Worm (Caenorhabditis elegans): ENCODE measurements around the gene Y39A3B.7.

The Y39A3B.7 gene

ce11 chrIII:1950236-1950635 is 34.5 kb downstream of the Y39A3B.7 start, which contains the start of the genes polh-1 and rps-22 (continued):
- TF ChIP-seq ets-4 (tag; optimal IDR thresholded peaks at IDR 0.05) (peak; percentile 20), eyg-1 (tag; optimal IDR thresholded peaks at IDR 0.05) (no peak), pqm-1 (tag; optimal IDR thresholded peaks at IDR 0.05) (no peak), fkh-10 (GFP tag; optimal IDR thresholded peaks at IDR 0.05) (no peak), elt-4 (tag; optimal IDR thresholded peaks at IDR 0.05) (no peak), hlh-8 (tag; optimal IDR thresholded peaks at IDR 0.05) (no peak), ceh-18 (tag; optimal IDR thresholded peaks at IDR 0.05) (peak; percentile 82), unc-55 (GFP tag; optimal IDR thresholded peaks at IDR 0.05) (no peak), ceh-31 (tag; optimal IDR thresholded peaks at IDR 0.05) (peak; percentile 79), tbx-7 (tag; optimal IDR thresholded peaks at IDR 0.05) (no peak), ceh-22 (tag; optimal IDR thresholded peaks at IDR 0.05) (no peak), mec-3 (tag; optimal IDR thresholded peaks at IDR 0.05; ENCODE audit: borderline replicate concordance) (no peak), ceh-9 (tag; optimal IDR thresholded peaks at IDR 0.05) (no peak), ahr-1 (tag; optimal IDR thresholded peaks at IDR 0.05) (no peak), K02D7.2 (tag; optimal IDR thresholded peaks at IDR 0.05) (no peak), nhr-232 (tag; optimal IDR thresholded peaks at IDR 0.05) (no peak), hlh-13 (GFP tag; optimal IDR thresholded peaks at IDR 0.05) (no peak), K09A11.1 (tag; optimal IDR thresholded peaks at IDR 0.05; ENCODE audit: insufficient read depth) (no peak), ceh-34 (tag; optimal IDR thresholded peaks at IDR 0.05) (peak; percentile 42), C08G9.2 (tag; optimal IDR thresholded peaks at IDR 0.05) (no peak), sdc-2 (tag; optimal IDR thresholded peaks at IDR 0.05) (no peak), F13H6.1 (tag; optimal IDR thresholded peaks at IDR 0.05) (no peak), ceh-30 (tag; optimal IDR thresholded peaks at IDR 0.05) (no peak), tbx-2 (tag; optimal IDR thresholded peaks at IDR 0.05) (peak; percentile 55), dmd-4 (tag; optimal IDR thresholded peaks at IDR 0.05; ENCODE audit: borderline replicate concordance) (no peak), ztf-16 (tag; optimal IDR thresholded peaks at IDR 0.05) (peak; percentile 22), odd-2 (tag; optimal IDR thresholded peaks at IDR 0.05) (no peak), fax-1 (tag; optimal IDR thresholded peaks at IDR 0.05) (no peak), ceh-19 (GFP tag; optimal IDR thresholded peaks at IDR 0.05) (no peak), ceh-14 (tag; optimal IDR thresholded peaks at IDR 0.05) (no peak), rnt-1 (tag; optimal IDR thresholded peaks at IDR 0.05) (peak; percentile 38)

DNA sequence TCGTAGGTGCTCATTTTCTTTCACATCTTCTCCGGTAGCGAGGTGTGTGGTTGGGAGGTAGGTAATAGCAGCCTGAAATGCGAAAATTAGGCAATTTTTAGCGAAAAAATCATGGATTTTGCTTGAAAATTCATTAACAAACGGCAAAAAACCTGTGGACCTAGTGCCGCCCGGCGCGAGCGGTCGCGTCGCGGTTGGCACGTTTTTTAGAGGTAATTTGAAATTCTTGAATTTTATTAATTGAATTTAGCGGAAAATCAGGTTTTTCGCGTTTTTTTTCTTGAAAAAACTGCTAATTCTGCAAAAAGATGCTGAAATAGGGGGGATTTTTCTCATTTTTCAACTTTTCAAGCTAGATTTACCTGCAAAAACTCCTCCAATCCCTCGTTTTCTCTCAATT is 35.4 kb downstream of the Y39A3B.7 start:
- TF ChIP-seq Y22D7AL.16 (tag; optimal IDR thresholded peaks at IDR 0.05) (no peak), hlh-13 (GFP tag; optimal IDR thresholded peaks at IDR 0.05) (no peak), mec-3 (tag; optimal IDR thresholded peaks at IDR 0.05; ENCODE audit: borderline replicate concordance) (no peak), fkh-10 (GFP tag; optimal IDR thresholded peaks at IDR 0.05) (no peak), ceh-14 (tag; optimal IDR thresholded peaks at IDR 0.05) (no peak), ama-1 (optimal IDR thresholded peaks at IDR 0.05) (no peak), nhr-232 (tag; optimal IDR thresholded peaks at IDR 0.05) (no peak), che-1 (tag; optimal IDR thresholded peaks at IDR 0.05) (no peak), unc-42 (tag; optimal IDR thresholded peaks at IDR 0.05) (no peak), ceh-9 (tag; optimal IDR thresholded peaks at IDR 0.05) (no peak), madf-2 (tag; optimal IDR thresholded peaks at IDR 0.05) (no peak), lin-11 (tag; optimal IDR thresholded peaks at IDR 0.05) (no peak), sox-2 (GFP tag; IDR thresholded peaks at IDR 0.05) (no peak)

ce11 chrIII:1947851-1948250 is 36.9 kb downstream of the Y39A3B.7 start:
- TF ChIP-seq ceh-19 (GFP tag; optimal IDR thresholded peaks at IDR 0.05): no peak
- TF ChIP-seq ceh-45 (GFP tag; IDR thresholded peaks at IDR 0.05): no peak
- no peak for TF ChIP-seq unc-55 (GFP tag; optimal IDR thresholded peaks at IDR 0.05)
- TF ChIP-seq fkh-10 (GFP tag; optimal IDR thresholded peaks at IDR 0.05): no peak
- no peak for TF ChIP-seq sox-4 (tag; optimal IDR thresholded peaks at IDR 0.05)
- TF ChIP-seq C08G9.2 (tag; optimal IDR thresholded peaks at IDR 0.05): no peak
- no peak for TF ChIP-seq ets-4 (tag; optimal IDR thresholded peaks at IDR 0.05)
- TF ChIP-seq sox-2 (GFP tag; IDR thresholded peaks at IDR 0.05): no peak
- TF ChIP-seq pag-3 (tag; optimal IDR thresholded peaks at IDR 0.05; ENCODE audit: borderline replicate concordance): no peak
- no peak for TF ChIP-seq T23F11.4 (GFP tag; optimal IDR thresholded peaks at IDR 0.05)
- no peak for TF ChIP-seq elt-4 (tag; optimal IDR thresholded peaks at IDR 0.05)
- no peak for TF ChIP-seq hlh-15 (tag; optimal IDR thresholded peaks at IDR 0.05)
- TF ChIP-seq pha-4 (tag; optimal IDR thresholded peaks at IDR 0.05): no peak
- no peak for TF ChIP-seq hlh-8 (tag; optimal IDR thresholded peaks at IDR 0.05)
- TF ChIP-seq mec-3 (tag; optimal IDR thresholded peaks at IDR 0.05; ENCODE audit: borderline replicate concordance): no peak

All from whole organism, late embryonic.